Fruit fly (Drosophila melanogaster): ENCODE results near the gene CG31178.
A peak's percentile ranks its signal among the peaks of the same experiment; 100 is the strongest.

- TF ChIP-seq usp (GFP tag; optimal IDR thresholded peaks at IDR 0.05) (no peak), CG8478 (optimal IDR thresholded peaks at IDR 0.05) (no peak), pan (optimal IDR thresholded peaks at IDR 0.05) (no peak), Dll (optimal IDR thresholded peaks at IDR 0.05) (no peak), psq (optimal IDR thresholded peaks at IDR 0.05) (no peak), EcR (GFP tag; optimal IDR thresholded peaks at IDR 0.05) (peak in 1 of 2 experiments; percentile 51)
Observed at dm6 chr3R:21890739-21891138, 17.2 kb downstream of the CG31178 start.

Measured in whole organism.